Worm (Caenorhabditis elegans) whole organism, late embryonic: ENCODE results near the gene rpl-21.

Experiments
- K02D7.2 ChIP-seq: sonication (generic microtip); optimal IDR thresholded peaks from 2 replicates; lab custom pipeline; 2017; ENCODE audit warnings: mild to moderate bottlenecking, missing genetic modification characterization, missing compliant biosample characterization
- ama-1 ChIP-seq: fragments of 150-350 bp; optimal IDR thresholded peaks from 2 replicates; lab custom pipeline; 2014
- che-1 ChIP-seq: sonication (generic microtip); optimal IDR thresholded peaks from 2 replicates; lab custom pipeline; 2016; ENCODE audit warnings: mild to moderate bottlenecking, missing genetic modification characterization, missing compliant biosample characterization
- ets-4 ChIP-seq: sonication (generic microtip); optimal IDR thresholded peaks from 2 replicates; lab custom pipeline; 2016; ENCODE audit warnings: missing genetic modification characterization, missing compliant biosample characterization
- lin-11 ChIP-seq: fragments of 200-800 bp; sonication (Bioruptor generic); optimal IDR thresholded peaks from 2 replicates; lab custom pipeline; 2018; ENCODE audit warnings: mild to moderate bottlenecking, missing genetic modification characterization, missing compliant biosample characterization

- TF ChIP-seq ets-4 (tag; lab: Kevin White, UChicago) (no peak), ama-1 (lab: Kevin White, UChicago) (no peak), lin-11 (tag; lab: Kevin White, UChicago) (no peak), che-1 (tag; lab: Kevin White, UChicago) (no peak), K02D7.2 (no peak)
These were observed 2.5 kb upstream of the rpl-21 start for ce11 chrIII:8132496-8132895.
